Worm (Caenorhabditis elegans) whole organism, young adult: Measurements from ENCODE around the gene ubxn-4.

Experiments
- F22D6.2 ChIP-seq: sonication (generic microtip); optimal IDR thresholded peaks from 2 replicates; lab custom pipeline; 2016; ENCODE audit warnings: mild to moderate bottlenecking, missing genetic modification characterization, missing compliant biosample characterization
- F23B12.7 ChIP-seq: sonication (generic microtip); optimal IDR thresholded peaks from 2 replicates; lab custom pipeline; 2017; ENCODE audit warnings: missing genetic modification characterization, mild to moderate bottlenecking, missing compliant biosample characterization, antibody characterized with exemption, moderate library complexity; ENCODE audit not compliant: insufficient read depth
- F33H1.4 ChIP-seq: fragments of 200-800 bp; sonication (Bioruptor generic); IDR thresholded peaks from 2 replicates; pipeline ENCODE4 v1.3.6; 2022; ENCODE audit warnings: missing genetic modification reagents, missing genetic modification characterization, missing compliant biosample characterization
- F37B4.10 ChIP-seq: fragments of 200-800 bp; sonication (Bioruptor generic); IDR thresholded peaks from 2 replicates; pipeline ENCODE4 v1.3.6; 2022; ENCODE audit warnings: missing genetic modification characterization, missing compliant biosample characterization
- F57C9.4 ChIP-seq: sonication (generic microtip); optimal IDR thresholded peaks from 2 replicates; lab custom pipeline; 2017; ENCODE audit warnings: mild to moderate bottlenecking, missing genetic modification characterization, missing compliant biosample characterization
- K11D2.4 ChIP-seq: fragments of 200-800 bp; sonication (Bioruptor generic); IDR thresholded peaks from 2 replicates; pipeline ENCODE4 v1.3.6; 2022; ENCODE audit warnings: missing genetic modification reagents, missing genetic modification characterization, missing compliant biosample characterization
- K12H6.12 ChIP-seq: fragments of 200-800 bp; sonication (Bioruptor generic); optimal IDR thresholded peaks from 2 replicates; lab custom pipeline; 2018; ENCODE audit warnings: mild to moderate bottlenecking, missing genetic modification characterization, missing compliant biosample characterization
- T26A5.8 ChIP-seq: sonication (generic microtip); optimal IDR thresholded peaks from 2 replicates; lab custom pipeline; 2016; ENCODE audit warnings: missing genetic modification characterization, missing compliant biosample characterization
- Y56A3A.18 ChIP-seq: fragments of 200-800 bp; sonication (Bioruptor generic); IDR thresholded peaks from 2 replicates; pipeline ENCODE4 v1.3.6; 2022; ENCODE audit warnings: missing genetic modification reagents, missing genetic modification characterization, missing compliant biosample characterization
- Y79H2A.3 ChIP-seq: fragments of 200-800 bp; sonication (Bioruptor generic); conservative IDR thresholded peaks from 2 replicates; pipeline ENCODE4 v1.3.6; 2022; ENCODE audit warnings: missing genetic modification reagents, missing genetic modification characterization, missing compliant biosample characterization
- aptf-2 ChIP-seq: fragments of 200-800 bp; sonication (Bioruptor generic); conservative IDR thresholded peaks from 2 replicates; pipeline ENCODE4 v1.3.6; 2022; ENCODE audit warnings: missing genetic modification reagents, missing genetic modification characterization, missing compliant biosample characterization
- athp-1 ChIP-seq: sonication (generic microtip); optimal IDR thresholded peaks from 2 replicates; lab custom pipeline; 2017; ENCODE audit warnings: mild to moderate bottlenecking, missing genetic modification characterization, missing compliant biosample characterization
- attf-5 ChIP-seq: fragments of 200-800 bp; sonication (Bioruptor generic); optimal IDR thresholded peaks from 2 replicates; lab custom pipeline; 2018; ENCODE audit warnings: mild to moderate bottlenecking, missing genetic modification characterization, missing compliant biosample characterization
- bed-2 ChIP-seq: fragments of 200-800 bp; sonication (Bioruptor generic); IDR thresholded peaks from 2 replicates; pipeline ENCODE4 v1.3.6; 2022; ENCODE audit warnings: missing genetic modification reagents, missing genetic modification characterization, missing compliant biosample characterization
- cebp-1 ChIP-seq, 2 experiments: fragments of 200-800 bp in 1 of 2; sonication (Bioruptor generic) in 1 of 2; sonication (generic microtip) in 1 of 2; IDR thresholded peaks in 1 of 2; optimal IDR thresholded peaks in 1 of 2; 2 replicates each; pipeline versions ENCODE4 v1.3.6 to Lab custom; 2017 to 2022; ENCODE audit warnings: missing compliant biosample characterization in 2 of 2, missing genetic modification characterization in 2 of 2, mild to moderate bottlenecking in 1 of 2, missing genetic modification reagents in 1 of 2, moderate library complexity in 1 of 2
- ceh-100 ChIP-seq: fragments of 200-800 bp; sonication (Bioruptor generic); IDR thresholded peaks from 2 replicates; pipeline ENCODE4 v1.3.6; 2022; ENCODE audit warnings: missing genetic modification reagents, missing genetic modification characterization, missing compliant biosample characterization
- ceh-27 ChIP-seq: fragments of 200-800 bp; sonication (Bioruptor generic); optimal IDR thresholded peaks from 2 replicates; lab custom pipeline; 2018; ENCODE audit warnings: mild to moderate bottlenecking, missing genetic modification characterization, moderate library complexity, missing compliant biosample characterization
- dox-1 ChIP-seq: fragments of 200-800 bp; sonication (Bioruptor generic); IDR thresholded peaks from 2 replicates; pipeline ENCODE4 v1.3.6; 2022; ENCODE audit warnings: missing genetic modification reagents, missing genetic modification characterization, missing compliant biosample characterization
- ekl-4 ChIP-seq: fragments of 200-800 bp; sonication (Bioruptor generic); IDR thresholded peaks from 2 replicates; pipeline ENCODE4 v1.3.6; 2022; ENCODE audit warnings: missing genetic modification reagents, missing genetic modification characterization, missing compliant biosample characterization
- gei-17 ChIP-seq: fragments of 200-800 bp; sonication (Bioruptor generic); optimal IDR thresholded peaks from 2 replicates; lab custom pipeline; 2018; ENCODE audit warnings: mild to moderate bottlenecking, missing genetic modification characterization, missing compliant biosample characterization
- him-1 ChIP-seq: sonication (generic microtip); optimal IDR thresholded peaks from 2 replicates; lab custom pipeline; 2016; ENCODE audit warnings: missing genotype, missing genetic modification reagents, missing genetic modification characterization, missing compliant biosample characterization
- hmg-1.2 ChIP-seq: fragments of 200-800 bp; sonication (Bioruptor generic); IDR thresholded peaks from 2 replicates; pipeline ENCODE4 v1.3.6; 2022; ENCODE audit warnings: missing genetic modification reagents, missing genetic modification characterization, missing compliant biosample characterization
- hmg-20 ChIP-seq: fragments of 200-800 bp; sonication (Bioruptor generic); IDR thresholded peaks from 2 replicates; pipeline ENCODE4 v1.3.6; 2022; ENCODE audit warnings: missing genetic modification reagents, missing genetic modification characterization, missing compliant biosample characterization
- hrde-1 ChIP-seq: sonication (generic microtip); optimal IDR thresholded peaks from 2 replicates; lab custom pipeline; 2016; ENCODE audit warnings: missing genetic modification characterization, mild to moderate bottlenecking, missing compliant biosample characterization, moderate library complexity, missing genotype, missing genetic modification reagents, borderline replicate concordance
- let-607 ChIP-seq, 2 experiments: fragments of 200-800 bp in 1 of 2; sonication (Bioruptor generic) in 1 of 2; sonication (generic microtip) in 1 of 2; optimal IDR thresholded peaks; 2 replicates each; lab custom pipeline; 2016 to 2018; ENCODE audit warnings: mild to moderate bottlenecking in 2 of 2, missing compliant biosample characterization in 2 of 2, missing genetic modification characterization in 2 of 2, moderate library complexity in 2 of 2, missing genotype in 1 of 2
- lin-35 ChIP-seq, 3 experiments: fragments of 150-350 bp in 2 of 3; sonication (generic microtip) in 1 of 3; optimal IDR thresholded peaks; 2 replicates each; lab custom pipeline; 2014 to 2018; ENCODE audit warnings: missing biosample characterization in 3 of 3, missing genetic modification characterization in 3 of 3, missing genetic modification reagents in 3 of 3
- lin-40 ChIP-seq: sonication (generic microtip); optimal IDR thresholded peaks from 2 replicates; lab custom pipeline; 2016; ENCODE audit warnings: missing genetic modification characterization, mild to moderate bottlenecking, missing compliant biosample characterization, missing genotype, missing genetic modification reagents
- lin-54 ChIP-seq: fragments of 200-800 bp; sonication (Bioruptor generic); optimal IDR thresholded peaks from 2 replicates; lab custom pipeline; 2018; ENCODE audit warnings: mild to moderate bottlenecking, missing genetic modification characterization, missing compliant biosample characterization
- lir-1 ChIP-seq: fragments of 200-800 bp; sonication (Bioruptor generic); conservative IDR thresholded peaks from 2 replicates; pipeline ENCODE4 v1.3.6; 2022; ENCODE audit warnings: missing genetic modification reagents, missing genetic modification characterization, missing compliant biosample characterization
- madf-10 ChIP-seq: sonication (generic microtip); optimal IDR thresholded peaks from 2 replicates; lab custom pipeline; 2016; ENCODE audit warnings: mild to moderate bottlenecking, missing genetic modification characterization, missing compliant biosample characterization
- madf-6 ChIP-seq: fragments of 200-800 bp; sonication (Bioruptor generic); IDR thresholded peaks from 2 replicates; pipeline ENCODE4 v1.3.6; 2022; ENCODE audit warnings: missing genetic modification reagents, missing genetic modification characterization, missing compliant biosample characterization
- nfyb-1 ChIP-seq: fragments of 200-800 bp; sonication (Bioruptor generic); IDR thresholded peaks from 2 replicates; pipeline ENCODE4 v1.3.6; 2022; ENCODE audit warnings: missing genetic modification reagents, missing genetic modification characterization, missing compliant biosample characterization
- nhr-120 ChIP-seq: fragments of 200-800 bp; sonication (Bioruptor generic); IDR thresholded peaks from 2 replicates; pipeline ENCODE4 v1.3.6; 2022; ENCODE audit warnings: missing genetic modification characterization, missing compliant biosample characterization
- nhr-80 ChIP-seq: sonication (generic microtip); optimal IDR thresholded peaks from 2 replicates; lab custom pipeline; 2016; ENCODE audit warnings: missing genetic modification characterization, missing compliant biosample characterization
- pha-4 ChIP-seq: fragments of 150-350 bp; sonication (generic microtip); optimal IDR thresholded peaks from 2 replicates; lab custom pipeline; 2014; ENCODE audit warnings: missing biosample characterization, missing genetic modification reagents, missing genetic modification characterization
- rcor-1 ChIP-seq: fragments of 200-800 bp; sonication (Bioruptor generic); IDR thresholded peaks from 2 replicates; pipeline ENCODE4 v1.3.6; 2022; ENCODE audit warnings: missing genetic modification reagents, missing genetic modification characterization, missing compliant biosample characterization
- repo-1 ChIP-seq: sonication (generic microtip); optimal IDR thresholded peaks from 2 replicates; lab custom pipeline; 2017; ENCODE audit warnings: mild to moderate bottlenecking, missing genetic modification characterization, missing compliant biosample characterization
- sea-2 ChIP-seq: fragments of 200-800 bp; sonication (Bioruptor generic); IDR thresholded peaks from 2 replicates; pipeline ENCODE4 v1.3.6; 2022; ENCODE audit warnings: missing genetic modification characterization, missing compliant biosample characterization
- snpc-1.3 ChIP-seq: sonication (generic microtip); optimal IDR thresholded peaks from 2 replicates; lab custom pipeline; 2017; ENCODE audit warnings: missing genetic modification characterization, mild to moderate bottlenecking, missing compliant biosample characterization, antibody characterized with exemption, moderate library complexity, missing genotype, missing genetic modification reagents; ENCODE audit not compliant: insufficient read depth
- snpc-4 ChIP-seq, 5 experiments: fragments of 150-350 bp in 1 of 5; sonication (generic microtip) in 4 of 5; optimal IDR thresholded peaks; 2 replicates each; lab custom pipeline; 2014 to 2018; ENCODE audit warnings: missing genetic modification characterization in 5 of 5, missing biosample characterization in 3 of 5, antibody characterized with exemption in 2 of 5, mild to moderate bottlenecking in 2 of 5, missing compliant biosample characterization in 2 of 5, missing genotype in 2 of 5, moderate library complexity in 2 of 5, missing genetic modification reagents in 1 of 5
- somi-1 ChIP-seq: fragments of 200-800 bp; sonication (Bioruptor generic); optimal IDR thresholded peaks from 2 replicates; lab custom pipeline; 2018; ENCODE audit warnings: mild to moderate bottlenecking, missing genetic modification characterization, missing compliant biosample characterization
- tbp1 ChIP-seq: fragments of 200-800 bp; sonication (Bioruptor generic); optimal IDR thresholded peaks from 2 replicates; lab custom pipeline; 2018; ENCODE audit warnings: mild to moderate bottlenecking, missing genetic modification characterization, missing compliant biosample characterization
- tbx-9 ChIP-seq: sonication (generic microtip); optimal IDR thresholded peaks from 2 replicates; lab custom pipeline; 2016; ENCODE audit warnings: borderline replicate concordance, missing genetic modification characterization, inconsistent platforms, missing compliant biosample characterization
- unc-62 ChIP-seq: fragments of 150-350 bp; optimal IDR thresholded peaks from 2 replicates; lab custom pipeline; 2014; ENCODE audit warnings: missing biosample characterization, missing genetic modification reagents, missing genetic modification characterization
- ztf-26 ChIP-seq: sonication (generic microtip); optimal IDR thresholded peaks from 2 replicates; lab custom pipeline; 2017; ENCODE audit warnings: missing genetic modification characterization, missing compliant biosample characterization

The ubxn-4 gene

DNA sequence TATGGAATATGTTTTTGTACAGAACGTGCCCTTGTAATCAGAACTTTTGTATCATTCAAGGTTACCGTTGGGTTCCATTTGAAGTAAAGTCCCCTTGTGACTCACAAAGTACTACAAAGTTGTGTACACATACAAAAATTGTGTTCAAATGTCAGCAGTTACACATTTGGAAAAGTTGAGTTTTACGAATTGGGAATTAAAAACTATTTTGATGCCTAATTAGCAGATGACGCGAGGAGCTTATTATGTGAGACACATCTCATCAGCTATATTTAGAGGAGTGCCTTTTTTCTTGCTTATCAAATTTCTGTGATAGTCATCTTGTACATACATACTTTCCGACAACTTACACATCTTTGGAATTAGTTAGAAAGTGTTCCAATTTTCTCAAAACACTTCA is 8.1 kb upstream of the ubxn-4 start:
- no peak for TF ChIP-seq ekl-4
- TF ChIP-seq F22D6.2: no peak
- no peak for TF ChIP-seq repo-1 (tag; lab: Kevin White, UChicago)
- TF ChIP-seq tbx-9 (tag; lab: Kevin White, UChicago): no peak
- TF ChIP-seq bed-2: no peak
- TF ChIP-seq snpc-1.3 (tag; lab: Kevin White, UChicago): no peak
- no peak for TF ChIP-seq unc-62
- TF ChIP-seq nhr-120: no peak
- TF ChIP-seq, all 124 proteins: peak for 0

DNA sequence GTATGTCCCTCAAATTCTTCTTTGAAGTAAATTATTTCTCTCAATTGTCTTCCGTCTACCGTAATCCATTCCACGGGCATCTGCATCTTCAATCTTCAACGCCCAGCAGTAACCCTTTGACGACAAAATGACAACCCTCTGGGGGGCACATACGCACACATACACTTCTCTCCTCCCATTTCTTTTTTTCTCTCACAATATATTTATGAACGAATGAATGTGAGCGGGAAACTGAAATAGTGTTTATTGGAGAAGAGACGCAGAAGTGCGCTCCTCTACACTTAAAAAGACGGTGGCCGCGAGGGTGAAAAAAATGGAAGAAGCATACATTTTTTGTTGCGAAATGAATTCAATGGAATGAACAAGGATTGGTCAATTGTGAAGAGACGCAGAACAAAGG is 6.6 kb upstream of the ubxn-4 start:
- TF ChIP-seq nfyb-1 (GFP tag; lab: Robert Waterston, UW) (0 out of 2 replicates have a peak, but pooled peaks have one; percentile 43), rcor-1 (GFP tag; lab: Robert Waterston, UW) (no peak), athp-1 (tag; lab: Kevin White, UChicago) (no peak), ceh-27 (peak; percentile 35), K11D2.4 (GFP tag; lab: Robert Waterston, UW) (0 out of 2 replicates have a peak, but pooled peaks have one; percentile 25), lir-1 (GFP tag; lab: Robert Waterston, UW) (no peak), Y56A3A.18 (GFP tag; lab: Robert Waterston, UW) (0 out of 2 replicates have a peak, but pooled peaks have one; percentile 48), F33H1.4 (no peak), madf-6 (peak; percentile 32; the same call in 1 of the 2 replicates), Y79H2A.3 (GFP tag; lab: Robert Waterston, UW) (no peak), let-607 (tag; optimal IDR thresholded peaks at IDR 0.05; lab: Kevin White, UChicago) (peak; percentile 10 to 15), pha-4 (tag; lab: Kevin White, UChicago) (peak; percentile 56), hmg-1.2 (GFP tag; lab: Robert Waterston, UW) (peak; percentile 78), T26A5.8 (tag; lab: Kevin White, UChicago) (no peak), cebp-1 (GFP tag; IDR thresholded peaks at IDR 0.05; lab: Robert Waterston, UW) (peak; percentile 90), cebp-1 (tag; optimal IDR thresholded peaks at IDR 0.05; lab: Kevin White, UChicago) (peak; percentile 94), K12H6.12 (tag; lab: Kevin White, UChicago) (peak; percentile 67), lin-54 (GFP tag; lab: Kevin White, UChicago) (peak; percentile 35), sea-2 (GFP tag; lab: Robert Waterston, UW) (no peak), ekl-4 (no peak), lin-40 (tag; lab: Kevin White, UChicago) (peak; percentile 41), nhr-80 (tag; lab: Kevin White, UChicago) (peak; percentile 96), hrde-1 (no peak), snpc-4 (GFP tag; optimal IDR thresholded peaks at IDR 0.05; lab: Kevin White, UChicago) (no peak), snpc-4 (tag; optimal IDR thresholded peaks at IDR 0.05; lab: Kevin White, UChicago) (peak in 3 of 4 experiments; percentile 2 to 52 (median 18)), attf-5 (GFP tag; lab: Kevin White, UChicago) (peak; percentile 88), F57C9.4 (no peak), him-1 (tag; lab: Kevin White, UChicago) (peak; percentile 6), lin-35 (GFP tag; optimal IDR thresholded peaks at IDR 0.05; lab: Kevin White, UChicago) (peak in 1 of 3 experiments; percentile 48), somi-1 (GFP tag; lab: Kevin White, UChicago) (no peak), F23B12.7 (peak; percentile 13), dox-1 (GFP tag; lab: Robert Waterston, UW) (peak; percentile 80; the same call in 1 of the 2 replicates), aptf-2 (GFP tag; lab: Robert Waterston, UW) (no peak), F37B4.10 (GFP tag; lab: Robert Waterston, UW) (no peak), tbp1 (peak; percentile 37), madf-10 (peak; percentile 3), gei-17 (no peak), hmg-20 (no peak), ztf-26 (tag; lab: Kevin White, UChicago) (no peak), ceh-100 (GFP tag; lab: Robert Waterston, UW) (no peak)
